Worm (Caenorhabditis elegans) whole organism, young adult: Measurements from ENCODE around the gene nhr-37.

Experiments
- B0261.1 ChIP-seq: sonication (generic microtip); optimal IDR thresholded peaks from 2 replicates; lab custom pipeline; 2016; ENCODE audit warnings: mild to moderate bottlenecking, missing genetic modification characterization, moderate library complexity, missing compliant biosample characterization
- F33H1.4 ChIP-seq: fragments of 200-800 bp; sonication (Bioruptor generic); IDR thresholded peaks from 2 replicates; pipeline ENCODE4 v1.3.6; 2022; ENCODE audit warnings: missing genetic modification reagents, missing genetic modification characterization, missing compliant biosample characterization
- F55B11.4 ChIP-seq: sonication (generic microtip); optimal IDR thresholded peaks from 2 replicates; lab custom pipeline; 2016; ENCODE audit warnings: missing compliant biosample characterization, missing genetic modification characterization, borderline replicate concordance; ENCODE audit not compliant: insufficient read depth
- F57A8.1 ChIP-seq: fragments of 200-800 bp; sonication (Bioruptor generic); optimal IDR thresholded peaks from 2 replicates; lab custom pipeline; 2018; ENCODE audit warnings: mild to moderate bottlenecking, missing genetic modification characterization, moderate library complexity, missing compliant biosample characterization
- F57C9.4 ChIP-seq: sonication (generic microtip); optimal IDR thresholded peaks from 2 replicates; lab custom pipeline; 2017; ENCODE audit warnings: mild to moderate bottlenecking, missing genetic modification characterization, missing compliant biosample characterization
- attf-6 ChIP-seq: fragments of 200-800 bp; sonication (Bioruptor generic); IDR thresholded peaks from 2 replicates; pipeline ENCODE4 v1.3.6; 2022; ENCODE audit warnings: missing genetic modification reagents, missing genetic modification characterization, missing compliant biosample characterization
- bed-1 ChIP-seq: fragments of 200-800 bp; sonication (Bioruptor generic); IDR thresholded peaks from 2 replicates; pipeline ENCODE4 v1.3.6; 2022; ENCODE audit warnings: missing genetic modification reagents, missing genetic modification characterization, missing compliant biosample characterization
- ceh-79 ChIP-seq: sonication (generic microtip); optimal IDR thresholded peaks from 2 replicates; lab custom pipeline; 2017; ENCODE audit warnings: mild to moderate bottlenecking, missing genetic modification characterization, missing compliant biosample characterization
- lsy-27 ChIP-seq: sonication (generic microtip); optimal IDR thresholded peaks from 2 replicates; lab custom pipeline; 2017; ENCODE audit warnings: missing genetic modification characterization, mild to moderate bottlenecking, missing compliant biosample characterization, antibody characterized with exemption, missing genotype, borderline replicate concordance; ENCODE audit not compliant: insufficient read depth
- madf-6 ChIP-seq: fragments of 200-800 bp; sonication (Bioruptor generic); IDR thresholded peaks from 2 replicates; pipeline ENCODE4 v1.3.6; 2022; ENCODE audit warnings: missing genetic modification reagents, missing genetic modification characterization, missing compliant biosample characterization
- nhr-90 ChIP-seq: sonication (generic microtip); optimal IDR thresholded peaks from 2 replicates; lab custom pipeline; 2016; ENCODE audit warnings: missing genotype, mild to moderate bottlenecking, missing genetic modification characterization, missing compliant biosample characterization
- zim-3 ChIP-seq: sonication (generic microtip); optimal IDR thresholded peaks from 2 replicates; lab custom pipeline; 2017; ENCODE audit warnings: mild to moderate bottlenecking, missing genetic modification characterization, moderate library complexity, missing compliant biosample characterization
- ztf-22 ChIP-seq: fragments of 200-800 bp; sonication (Bioruptor generic); optimal IDR thresholded peaks from 2 replicates; lab custom pipeline; 2018; ENCODE audit warnings: mild to moderate bottlenecking, missing genetic modification characterization, moderate library complexity, missing compliant biosample characterization

- TF ChIP-seq attf-6 (GFP tag; lab: Robert Waterston, UW): no peak
- no peak for TF ChIP-seq F33H1.4
- TF ChIP-seq B0261.1: no peak
- no peak for TF ChIP-seq madf-6 (GFP tag; lab: Robert Waterston, UW)
- TF ChIP-seq zim-3 (tag; lab: Kevin White, UChicago): no peak
- no peak for TF ChIP-seq F57C9.4 (tag; lab: Kevin White, UChicago)
- no peak for TF ChIP-seq F55B11.4 (tag; lab: Kevin White, UChicago)
- no peak for TF ChIP-seq lsy-27 (tag; lab: Kevin White, UChicago)
- no peak for TF ChIP-seq bed-1
- TF ChIP-seq nhr-90: no peak
- no peak for TF ChIP-seq ceh-79 (tag; lab: Kevin White, UChicago)
- no peak for TF ChIP-seq F57A8.1
- no peak for TF ChIP-seq ztf-22 (GFP tag; lab: Kevin White, UChicago)
These were observed 46.4 kb upstream of the nhr-37 start, which contains the start of gene fut-2 for ce11 chrV:6575406-6576130.
